Worm (Caenorhabditis elegans) whole organism, L2 larva: ENCODE data around the gene C13F10.8.

Source experiments
- C34F6.9 ChIP-seq: fragments of 150-350 bp; optimal IDR thresholded peaks from 2 replicates; lab custom pipeline; 2014; ENCODE audit warnings: missing biosample characterization, missing genetic modification characterization
- Y55F3AM.14 ChIP-seq: fragments of 200-800 bp; sonication (Bioruptor generic); optimal IDR thresholded peaks from 2 replicates; lab custom pipeline; 2018; ENCODE audit warnings: mild to moderate bottlenecking, missing genetic modification characterization, missing compliant biosample characterization
- ZK546.5 ChIP-seq: sonication (generic microtip); optimal IDR thresholded peaks from 2 replicates; lab custom pipeline; 2017; ENCODE audit warnings: missing biosample characterization, missing genetic modification characterization
- aly-2 ChIP-seq: fragments of 150-350 bp; optimal IDR thresholded peaks from 2 replicates; lab custom pipeline; 2014; ENCODE audit warnings: missing biosample characterization, missing genetic modification characterization
- ama-1 ChIP-seq: fragments of 150-350 bp; optimal IDR thresholded peaks from 2 replicates; lab custom pipeline; 2018; ENCODE audit warnings: inconsistent platforms
- blmp-1 ChIP-seq: sonication (generic microtip); optimal IDR thresholded peaks from 2 replicates; lab custom pipeline; 2017; ENCODE audit warnings: missing genetic modification characterization, mild to moderate bottlenecking, missing compliant biosample characterization, antibody characterized with exemption, moderate library complexity; ENCODE audit not compliant: insufficient read depth
- ceh-82 ChIP-seq: fragments of 150-350 bp; optimal IDR thresholded peaks from 2 replicates; lab custom pipeline; 2014; ENCODE audit warnings: missing biosample characterization, missing genetic modification characterization
- crh-2 ChIP-seq: sonication (generic microtip); optimal IDR thresholded peaks from 2 replicates; lab custom pipeline; 2017; ENCODE audit warnings: missing biosample characterization, missing genetic modification characterization
- elt-1 ChIP-seq: fragments of 150-350 bp; optimal IDR thresholded peaks from 2 replicates; lab custom pipeline; 2014; ENCODE audit warnings: missing biosample characterization, missing genetic modification characterization
- elt-3 ChIP-seq: sonication (generic microtip); optimal IDR thresholded peaks from 2 replicates; lab custom pipeline; 2017; ENCODE audit warnings: missing biosample characterization, missing genetic modification characterization
- gmeb-1 ChIP-seq: fragments of 150-350 bp; optimal IDR thresholded peaks from 2 replicates; lab custom pipeline; 2014; ENCODE audit warnings: missing biosample characterization, missing genetic modification characterization
- lin-13 ChIP-seq: fragments of 150-350 bp; optimal IDR thresholded peaks from 2 replicates; lab custom pipeline; 2014; ENCODE audit warnings: missing biosample characterization, missing genetic modification reagents, missing genetic modification characterization
- lin-39 ChIP-seq: fragments of 150-350 bp; optimal IDR thresholded peaks from 2 replicates; lab custom pipeline; 2014; ENCODE audit warnings: missing biosample characterization, missing genetic modification reagents, missing genetic modification characterization
- lsy-2 ChIP-seq, 2 experiments: fragments of 150-350 bp in 1 of 2; sonication (generic microtip) in 1 of 2; optimal IDR thresholded peaks; 2 replicates each; lab custom pipeline; 2014 to 2017; ENCODE audit warnings: missing biosample characterization in 2 of 2, missing genetic modification characterization in 2 of 2
- mab-5 ChIP-seq: fragments of 150-350 bp; optimal IDR thresholded peaks from 2 replicates; lab custom pipeline; 2014; ENCODE audit warnings: missing biosample characterization, missing genetic modification characterization
- mbf-1 ChIP-seq: sonication (generic microtip); optimal IDR thresholded peaks from 2 replicates; lab custom pipeline; 2017; ENCODE audit warnings: missing biosample characterization, missing genetic modification characterization
- nhr-11 ChIP-seq: fragments of 150-350 bp; optimal IDR thresholded peaks from 2 replicates; lab custom pipeline; 2014; ENCODE audit warnings: missing biosample characterization, missing genetic modification characterization
- nhr-12 ChIP-seq: fragments of 150-350 bp; optimal IDR thresholded peaks from 2 replicates; lab custom pipeline; 2014; ENCODE audit warnings: missing biosample characterization, missing genetic modification characterization
- nhr-129 ChIP-seq: fragments of 150-350 bp; optimal IDR thresholded peaks from 2 replicates; lab custom pipeline; 2014; ENCODE audit warnings: missing biosample characterization, missing genetic modification characterization
- nhr-21 ChIP-seq: fragments of 150-350 bp; optimal IDR thresholded peaks from 2 replicates; lab custom pipeline; 2014; ENCODE audit warnings: missing biosample characterization, missing genetic modification characterization
- nhr-25 ChIP-seq: fragments of 150-350 bp; sonication (generic microtip); optimal IDR thresholded peaks from 3 replicates; lab custom pipeline; 2014; ENCODE audit warnings: missing biosample characterization, missing genetic modification characterization
- nhr-6 ChIP-seq: fragments of 150-350 bp; optimal IDR thresholded peaks from 2 replicates; lab custom pipeline; 2014; ENCODE audit warnings: missing biosample characterization, missing genetic modification characterization
- nhr-77 ChIP-seq: fragments of 150-350 bp; optimal IDR thresholded peaks from 2 replicates; lab custom pipeline; 2014; ENCODE audit warnings: missing biosample characterization, missing genetic modification characterization
- peb-1 ChIP-seq: fragments of 150-350 bp; optimal IDR thresholded peaks from 2 replicates; lab custom pipeline; 2014; ENCODE audit warnings: missing biosample characterization, missing genetic modification characterization
- sem-4 ChIP-seq: fragments of 150-350 bp; optimal IDR thresholded peaks from 2 replicates; lab custom pipeline; 2014; ENCODE audit warnings: missing biosample characterization, missing genetic modification reagents, missing genetic modification characterization
- skn-1 ChIP-seq: sonication (generic microtip); optimal IDR thresholded peaks from 2 replicates; lab custom pipeline; 2017; ENCODE audit warnings: missing biosample characterization, missing genetic modification characterization
- sma-9 ChIP-seq, 2 experiments: fragments of 150-350 bp in 1 of 2; sonication (generic microtip) in 1 of 2; optimal IDR thresholded peaks; 2 replicates each; lab custom pipeline; 2014 to 2016; ENCODE audit warnings: missing genetic modification characterization in 2 of 2, mild to moderate bottlenecking in 1 of 2, missing biosample characterization in 1 of 2, missing compliant biosample characterization in 1 of 2, missing genetic modification reagents in 1 of 2, moderate library complexity in 1 of 2
- snpc-4 ChIP-seq: fragments of 150-350 bp; optimal IDR thresholded peaks from 2 replicates; lab custom pipeline; 2014; ENCODE audit warnings: missing biosample characterization, missing genetic modification characterization
- unc-39 ChIP-seq: fragments of 150-350 bp; optimal IDR thresholded peaks from 2 replicates; lab custom pipeline; 2014; ENCODE audit warnings: missing biosample characterization, missing genetic modification characterization
- unc-62 ChIP-seq: fragments of 150-350 bp; optimal IDR thresholded peaks from 2 replicates; lab custom pipeline; 2014; ENCODE audit warnings: missing biosample characterization, missing genetic modification reagents, missing genetic modification characterization
- zag-1 ChIP-seq: fragments of 150-350 bp; optimal IDR thresholded peaks from 2 replicates; lab custom pipeline; 2014; ENCODE audit warnings: missing biosample characterization, missing genetic modification characterization
- ztf-1 ChIP-seq: fragments of 200-800 bp; sonication (Bioruptor generic); conservative IDR thresholded peaks from 2 replicates; pipeline ENCODE4 v1.3.6; 2022; ENCODE audit warnings: missing genetic modification characterization, missing compliant biosample characterization
- ztf-4 ChIP-seq: fragments of 150-350 bp; optimal IDR thresholded peaks from 2 replicates; lab custom pipeline; 2014; ENCODE audit warnings: missing biosample characterization, missing genetic modification characterization

Gene C13F10.8

ce11 chrV:7258965-7259364 is 38.1 kb upstream of the C13F10.8 start, which contains the start of gene C13A2.12:
TSS of gene C13A2.12 (plus strand) at chrV:7259265.
- TF ChIP-seq gmeb-1 (tag; lab: Kevin White, UChicago) (no peak), lin-39 (tag; lab: Kevin White, UChicago) (no peak), nhr-12 (no peak)
- TF ChIP-seq, all 48 proteins: peak for 0

ce11 chrV:7255095-7255494 is 34.3 kb upstream of the C13F10.8 start, which contains the start of gene C05C8.8:
TSS of gene C05C8.8 (minus strand) at chrV:7255195.
- TF ChIP-seq nhr-77 (no peak), elt-3 (tag; lab: Kevin White, UChicago) (no peak), peb-1 (tag; lab: Kevin White, UChicago) (no peak), C34F6.9 (tag; lab: Kevin White, UChicago) (no peak), zag-1 (tag; lab: Kevin White, UChicago) (no peak), skn-1 (no peak), lin-13 (GFP tag; lab: Kevin White, UChicago) (no peak), gmeb-1 (tag; lab: Kevin White, UChicago) (no peak), unc-62 (no peak), nhr-12 (no peak), mab-5 (tag; lab: Kevin White, UChicago) (no peak)

ce11 chrV:7248227-7248953 is 27.6 kb upstream of the C13F10.8 start:
- no peak for TF ChIP-seq snpc-4
- TF ChIP-seq crh-2 (tag; lab: Kevin White, UChicago): no peak
- TF ChIP-seq nhr-25 (tag; lab: Kevin White, UChicago): peak; percentile 20
- TF ChIP-seq sma-9 (GFP tag; optimal IDR thresholded peaks at IDR 0.05; lab: Kevin White, UChicago): peak; percentile 25
- TF ChIP-seq sma-9 (tag; optimal IDR thresholded peaks at IDR 0.05; lab: Kevin White, UChicago): no peak
- no peak for TF ChIP-seq skn-1

ce11 chrV:7246951-7247350 is 26.1 kb upstream of the C13F10.8 start, which contains the start of gene C05C8.7:
TSS of gene C05C8.7 (minus strand) at chrV:7247050.
- TF ChIP-seq aly-2 (tag; lab: Kevin White, UChicago): no peak
- no peak for TF ChIP-seq lin-13 (GFP tag; lab: Kevin White, UChicago)
- TF ChIP-seq ztf-4 (tag; lab: Kevin White, UChicago): no peak
- no peak for TF ChIP-seq Y55F3AM.14 (GFP tag; lab: Kevin White, UChicago)
- TF ChIP-seq unc-62: no peak
- no peak for TF ChIP-seq peb-1 (tag; lab: Kevin White, UChicago)
- no peak for TF ChIP-seq elt-1 (tag; lab: Kevin White, UChicago)
- TF ChIP-seq ztf-1 (GFP tag; lab: Robert Waterston, UW): no peak
- TF ChIP-seq lin-39 (tag; lab: Kevin White, UChicago): no peak

- no peak for TF ChIP-seq aly-2 (tag; lab: Kevin White, UChicago)
- no peak for TF ChIP-seq lsy-2 (tag; optimal IDR thresholded peaks at IDR 0.05; lab: Kevin White, UChicago)
- no peak for TF ChIP-seq mbf-1 (tag; lab: Kevin White, UChicago)
- no peak for TF ChIP-seq nhr-129 (tag; lab: Kevin White, UChicago)
- TF ChIP-seq lin-39 (tag; lab: Kevin White, UChicago): no peak
- TF ChIP-seq nhr-11 (tag; lab: Kevin White, UChicago): no peak
- no peak for TF ChIP-seq ceh-82 (tag; lab: Kevin White, UChicago)
- no peak for TF ChIP-seq ztf-4 (tag; lab: Kevin White, UChicago)
- no peak for TF ChIP-seq elt-1 (tag; lab: Kevin White, UChicago)
- TF ChIP-seq ama-1 (lab: Kevin White, UChicago): no peak
- TF ChIP-seq peb-1 (tag; lab: Kevin White, UChicago): no peak
- TF ChIP-seq gmeb-1 (tag; lab: Kevin White, UChicago): no peak
- TF ChIP-seq nhr-21 (tag; lab: Kevin White, UChicago): no peak
- no peak for TF ChIP-seq ztf-1 (GFP tag; lab: Robert Waterston, UW)
- TF ChIP-seq nhr-6 (tag; lab: Kevin White, UChicago): no peak
- no peak for TF ChIP-seq unc-39 (tag; lab: Kevin White, UChicago)
- no peak for TF ChIP-seq sem-4 (tag; lab: Kevin White, UChicago)
- TF ChIP-seq blmp-1 (tag; lab: Kevin White, UChicago): no peak
- no peak for TF ChIP-seq ZK546.5
- TF ChIP-seq, all 48 proteins: peak for 0
Measured at ce11 chrV:7239471-7239870, 18.6 kb upstream of the C13F10.8 start, which contains the start of gene C05C8.1. TSS of gene C05C8.1 (plus strand) at chrV:7239771.
